Worm (Caenorhabditis elegans) whole organism, mixed stage, embryonic: ENCODE data around the gene egl-38.

Experiments used
- cnd-1 ChIP-seq: fragments of 200-800 bp; sonication (Bioruptor generic); optimal IDR thresholded peaks from 2 replicates; lab custom pipeline; 2018; ENCODE audit warnings: mild to moderate bottlenecking, missing genetic modification characterization, missing compliant biosample characterization
- drap-1 ChIP-seq: fragments of 200-800 bp; sonication (Bioruptor generic); optimal IDR thresholded peaks from 3 replicates; lab custom pipeline; 2018; ENCODE audit warnings: mild to moderate bottlenecking, missing genetic modification characterization, missing compliant biosample characterization
- elt-1 ChIP-seq: sonication (generic microtip); optimal IDR thresholded peaks from 2 replicates; lab custom pipeline; 2017; ENCODE audit warnings: missing genetic modification characterization, mild to moderate bottlenecking, missing compliant biosample characterization, antibody characterized with exemption, moderate library complexity, borderline replicate concordance; ENCODE audit not compliant: insufficient read depth
- elt-3 ChIP-seq: fragments of 150-350 bp; optimal IDR thresholded peaks from 2 replicates; lab custom pipeline; 2014; ENCODE audit warnings: missing biosample characterization, missing genetic modification characterization
- lsy-2 ChIP-seq: fragments of 150-350 bp; optimal IDR thresholded peaks from 2 replicates; lab custom pipeline; 2014; ENCODE audit warnings: missing biosample characterization, missing genetic modification characterization
- mab-5 ChIP-seq: fragments of 150-350 bp; optimal IDR thresholded peaks from 2 replicates; lab custom pipeline; 2014; ENCODE audit warnings: missing biosample characterization, missing genetic modification characterization
- mep-1 ChIP-seq: fragments of 150-350 bp; optimal IDR thresholded peaks from 2 replicates; lab custom pipeline; 2017; ENCODE audit warnings: missing biosample characterization, missing genetic modification reagents, missing genetic modification characterization, inconsistent platforms
- nhr-12 ChIP-seq: fragments of 150-350 bp; optimal IDR thresholded peaks from 2 replicates; lab custom pipeline; 2014; ENCODE audit warnings: missing biosample characterization, missing genetic modification characterization
- nhr-237 ChIP-seq: fragments of 150-350 bp; optimal IDR thresholded peaks from 2 replicates; lab custom pipeline; 2014; ENCODE audit warnings: missing biosample characterization, missing genetic modification characterization
- nhr-28 ChIP-seq: fragments of 150-350 bp; optimal IDR thresholded peaks from 2 replicates; lab custom pipeline; 2014; ENCODE audit warnings: missing biosample characterization, missing genetic modification characterization
- unc-39 ChIP-seq: fragments of 150-350 bp; optimal IDR thresholded peaks from 2 replicates; lab custom pipeline; 2014; ENCODE audit warnings: missing biosample characterization, missing genetic modification characterization
- unc-62 ChIP-seq: fragments of 150-350 bp; optimal IDR thresholded peaks from 2 replicates; lab custom pipeline; 2014; ENCODE audit warnings: missing biosample characterization, missing genetic modification reagents, missing genetic modification characterization
- ztf-11 ChIP-seq: fragments of 150-350 bp; optimal IDR thresholded peaks from 2 replicates; lab custom pipeline; 2014; ENCODE audit warnings: missing biosample characterization, missing genetic modification characterization

ce11 chrIV:10155475-10155874, 45.2 kb upstream of the egl-38 start, which contains the start of gene ttr-54:
- TF ChIP-seq elt-1 (no peak), lsy-2 (tag; lab: Kevin White, UChicago) (no peak), nhr-12 (tag; lab: Kevin White, UChicago) (no peak), nhr-28 (no peak), mep-1 (tag; lab: Kevin White, UChicago) (no peak), mab-5 (no peak), drap-1 (GFP tag; lab: Kevin White, UChicago) (no peak), unc-62 (GFP tag; lab: Kevin White, UChicago) (no peak), unc-39 (tag; lab: Kevin White, UChicago) (no peak), nhr-237 (tag; lab: Kevin White, UChicago) (no peak), elt-3 (tag; lab: Kevin White, UChicago) (no peak), ztf-11 (tag; lab: Kevin White, UChicago) (no peak), cnd-1 (no peak)
